Fruit fly (Drosophila melanogaster): ENCODE results near the gene CG10366.
A peak's percentile ranks its signal among the peaks of the same experiment; 100 is the strongest.

CG10366 gene

dm6 chr2L:19549412-19549811 lies 34.6 kb upstream of the CG10366 start (continued):
- TF ChIP-seq CG10366 (GFP tag; IDR thresholded peaks at IDR 0.05): no peak
- TF ChIP-seq vfl (GFP tag; optimal IDR thresholded peaks at IDR 0.05): no peak
- peak; percentile 31 for TF ChIP-seq Side (GFP tag; optimal IDR thresholded peaks at IDR 0.05)
- peak; percentile 81 for TF ChIP-seq CG13894 (tag; optimal IDR thresholded peaks at IDR 0.05)
- TF ChIP-seq pb (GFP tag; optimal IDR thresholded peaks at IDR 0.05): no peak
- no peak for TF ChIP-seq CG8765 (GFP tag; IDR thresholded peaks at IDR 0.05)
- TF ChIP-seq Xbp1 (GFP tag; optimal IDR thresholded peaks at IDR 0.05): no peak
- TF ChIP-seq D19A (tag; optimal IDR thresholded peaks at IDR 0.05): no peak
- peak in 1 of 3 experiments; percentile 41 for TF ChIP-seq Stat92E (GFP tag; optimal IDR thresholded peaks at IDR 0.05)
- TF ChIP-seq sim (GFP tag; IDR thresholded peaks at IDR 0.05): no peak
- no peak for TF ChIP-seq Sry-δ (GFP tag; optimal IDR thresholded peaks at IDR 0.05)
- no peak for TF ChIP-seq salm (tag; optimal IDR thresholded peaks at IDR 0.05)
- no peak for TF ChIP-seq Rx (GFP tag; IDR thresholded peaks at IDR 0.05)
- no peak for TF ChIP-seq ab (GFP tag; optimal IDR thresholded peaks at IDR 0.05)
- TF ChIP-seq nmo (GFP tag; optimal IDR thresholded peaks at IDR 0.05): no peak
- no peak for TF ChIP-seq CG4282 (GFP tag; optimal IDR thresholded peaks at IDR 0.05)
- 0 out of 2 replicates have a peak, but pooled peaks have one; percentile 18 for TF ChIP-seq rib (GFP tag; IDR thresholded peaks at IDR 0.05)
- TF ChIP-seq CG4360 (GFP tag; IDR thresholded peaks at IDR 0.05): peak; percentile 47
- peak; percentile 44; the same call in 1 of the 2 replicates for TF ChIP-seq Adf1 (GFP tag; IDR thresholded peaks at IDR 0.05)
- peak; percentile 46; the same call in 1 of the 3 replicates for TF ChIP-seq Dbx (GFP tag; IDR thresholded peaks at IDR 0.05)
- no peak for TF ChIP-seq CG43689 (GFP tag; IDR thresholded peaks at IDR 0.05)
- TF ChIP-seq C15 (GFP tag; IDR thresholded peaks at IDR 0.05): 0 out of 3 replicates have a peak, but pooled peaks have one; percentile 36
- TF ChIP-seq CG9797 (GFP tag; optimal IDR thresholded peaks at IDR 0.05): no peak
- TF ChIP-seq Mrtf (GFP tag; IDR thresholded peaks at IDR 0.05): no peak
- peak; percentile 19; the same call in 1 of the 3 replicates for TF ChIP-seq zen2 (GFP tag; IDR thresholded peaks at IDR 0.05; ENCODE audit: partially characterized antibody)
- peak in 1 of 2 experiments; percentile 13 for TF ChIP-seq Pdp1 (GFP tag; optimal IDR thresholded peaks at IDR 0.05)
- peak; percentile 88; the same call in 2 of the 4 replicates for TF ChIP-seq chinmo (GFP tag; IDR thresholded peaks at IDR 0.05; ENCODE audit: partially characterized antibody)
- peak; percentile 5 for TF ChIP-seq CG2116 (GFP tag; optimal IDR thresholded peaks at IDR 0.05)
- no peak for TF ChIP-seq da (GFP tag; optimal IDR thresholded peaks at IDR 0.05)
- TF ChIP-seq ind (GFP tag; optimal IDR thresholded peaks at IDR 0.05): no peak
- 0 out of 2 replicates have a peak, but pooled peaks have one; percentile 37 for TF ChIP-seq CG42726 (GFP tag; IDR thresholded peaks at IDR 0.05; ENCODE audit: partially characterized antibody)
- no peak for TF ChIP-seq CG7271 (tag; optimal IDR thresholded peaks at IDR 0.05)
- no peak for TF ChIP-seq Kr (GFP tag; optimal IDR thresholded peaks at IDR 0.05)
- TF ChIP-seq B-H2 (GFP tag; optimal IDR thresholded peaks at IDR 0.05): peak; percentile 1
- no peak for TF ChIP-seq ssp (GFP tag; IDR thresholded peaks at IDR 0.05)
- TF ChIP-seq CG4854 (GFP tag; optimal IDR thresholded peaks at IDR 0.05): no peak
- peak; percentile 88 for TF ChIP-seq kni (GFP tag; optimal IDR thresholded peaks at IDR 0.05)
- no peak for TF ChIP-seq dimm (GFP tag; IDR thresholded peaks at IDR 0.05)
- no peak for TF ChIP-seq z (GFP tag; IDR thresholded peaks at IDR 0.05)
- TF ChIP-seq CG7745 (tag; optimal IDR thresholded peaks at IDR 0.05): peak; percentile 27
- no peak for TF ChIP-seq jing (GFP tag; optimal IDR thresholded peaks at IDR 0.05)
- no peak for TF ChIP-seq CG9876 (GFP tag; optimal IDR thresholded peaks at IDR 0.05)
- peak; percentile 92 for TF ChIP-seq CG34376 (GFP tag; optimal IDR thresholded peaks at IDR 0.05)
- 0 out of 2 replicates have a peak, but pooled peaks have one; percentile 6 for TF ChIP-seq CG14441 (GFP tag; IDR thresholded peaks at IDR 0.05)
- TF ChIP-seq CG14965 (GFP tag; optimal IDR thresholded peaks at IDR 0.05; ENCODE audit: borderline replicate concordance): no peak
- TF ChIP-seq Jarid2 (GFP tag; optimal IDR thresholded peaks at IDR 0.05): peak; percentile 81
- peak; percentile 55; the same call in 1 of the 3 replicates for TF ChIP-seq otp (GFP tag; IDR thresholded peaks at IDR 0.05)
- no peak for TF ChIP-seq CG33557 (GFP tag; optimal IDR thresholded peaks at IDR 0.05)
- no peak for TF ChIP-seq Hr78 (GFP tag; optimal IDR thresholded peaks at IDR 0.05)
- peak; percentile 82 for TF ChIP-seq cg (GFP tag; optimal IDR thresholded peaks at IDR 0.05)

All from whole organism, embryonic.